Fruit fly (Drosophila melanogaster): ENCODE data around the gene wake.

wake gene

dm6 chr3R:22668622-22669021 lies 29.0 kb downstream of the wake start (continued):
- no peak for TF ChIP-seq oc (tag; optimal IDR thresholded peaks at IDR 0.05)
- no peak for TF ChIP-seq CG9876 (GFP tag; optimal IDR thresholded peaks at IDR 0.05)
- TF ChIP-seq Rx (GFP tag; IDR thresholded peaks at IDR 0.05) = no peak
- TF ChIP-seq Hr78 (GFP tag; optimal IDR thresholded peaks at IDR 0.05) = no peak
- TF ChIP-seq Ada2b (GFP tag; IDR thresholded peaks at IDR 0.05) = no peak
- no peak for TF ChIP-seq CG11085 (GFP tag; IDR thresholded peaks at IDR 0.05)
- TF ChIP-seq salm (tag; optimal IDR thresholded peaks at IDR 0.05) = no peak
- no peak for TF ChIP-seq CG10431 (GFP tag; optimal IDR thresholded peaks at IDR 0.05)
- TF ChIP-seq Dbx (GFP tag; IDR thresholded peaks at IDR 0.05) = no peak
- peak; percentile 58 for TF ChIP-seq CG17328 (GFP tag; IDR thresholded peaks at IDR 0.05)
- TF ChIP-seq PHDP (tag; optimal IDR thresholded peaks at IDR 0.05) = peak; percentile 9
- TF ChIP-seq CG2129 (GFP tag; IDR thresholded peaks at IDR 0.05; ENCODE audit: partially characterized antibody) = no peak
- no peak for TF ChIP-seq CG17829 (tag; optimal IDR thresholded peaks at IDR 0.05)
- TF ChIP-seq CG7963 (GFP tag; IDR thresholded peaks at IDR 0.05; ENCODE audit: partially characterized antibody) = no peak
- peak; percentile 18 for TF ChIP-seq CG9727 (GFP tag; optimal IDR thresholded peaks at IDR 0.05)
- no peak for TF ChIP-seq wdn (GFP tag; IDR thresholded peaks at IDR 0.05)
- no peak for TF ChIP-seq lbe (GFP tag; optimal IDR thresholded peaks at IDR 0.05)
- no peak for TF ChIP-seq Jarid2 (GFP tag; optimal IDR thresholded peaks at IDR 0.05)
- no peak for TF ChIP-seq eyg (GFP tag; optimal IDR thresholded peaks at IDR 0.05)
- no peak for TF ChIP-seq CG7372 (GFP tag; IDR thresholded peaks at IDR 0.05)
- peak; percentile 65 for TF ChIP-seq CG10366 (GFP tag; IDR thresholded peaks at IDR 0.05)
- peak in 1 of 2 experiments; percentile 45 for TF ChIP-seq bsh (GFP tag; optimal IDR thresholded peaks at IDR 0.05)
- TF ChIP-seq Drgx (GFP tag; IDR thresholded peaks at IDR 0.05) = peak; percentile 57
- no peak for TF ChIP-seq CG3065 (GFP tag; optimal IDR thresholded peaks at IDR 0.05)
- no peak for TF ChIP-seq slp2 (GFP tag; optimal IDR thresholded peaks at IDR 0.05)
- TF ChIP-seq CG7786 (GFP tag; optimal IDR thresholded peaks at IDR 0.05) = no peak
- TF ChIP-seq CG8089 (GFP tag; optimal IDR thresholded peaks at IDR 0.05) = no peak
- peak; percentile 1 for TF ChIP-seq CG2712 (tag; optimal IDR thresholded peaks at IDR 0.05)
- TF ChIP-seq CG12155 (GFP tag; optimal IDR thresholded peaks at IDR 0.05) = peak; percentile 22
- TF ChIP-seq Kr (GFP tag; optimal IDR thresholded peaks at IDR 0.05) = no peak
- TF ChIP-seq pfk (GFP tag; optimal IDR thresholded peaks at IDR 0.05) = no peak
- TF ChIP-seq CG32767 (GFP tag; IDR thresholded peaks at IDR 0.05) = 0 out of 2 replicates have a peak, but pooled peaks have one; percentile 48
- no peak for TF ChIP-seq ERR (GFP tag; optimal IDR thresholded peaks at IDR 0.05)
- TF ChIP-seq Fer3 (tag; optimal IDR thresholded peaks at IDR 0.05) = peak; percentile 8
- TF ChIP-seq NC2β (GFP tag; optimal IDR thresholded peaks at IDR 0.05) = no peak
- TF ChIP-seq CG3407 (GFP tag; optimal IDR thresholded peaks at IDR 0.05) = no peak
- TF ChIP-seq Myb (GFP tag; optimal IDR thresholded peaks at IDR 0.05) = no peak
- no peak for TF ChIP-seq Sox100B (GFP tag; optimal IDR thresholded peaks at IDR 0.05)
- TF ChIP-seq slbo (GFP tag; IDR thresholded peaks at IDR 0.05) = peak; percentile 82
- TF ChIP-seq CG15696 (tag; optimal IDR thresholded peaks at IDR 0.05) = no peak
- TF ChIP-seq CG2889 (GFP tag; IDR thresholded peaks at IDR 0.05) = 0 out of 3 replicates have a peak, but pooled peaks have one; percentile 29
- TF ChIP-seq bcd (GFP tag; optimal IDR thresholded peaks at IDR 0.05) = no peak
- TF ChIP-seq knrl (GFP tag; IDR thresholded peaks at IDR 0.05; ENCODE audit: partially characterized antibody) = no peak
- TF ChIP-seq CG6689 (GFP tag; IDR thresholded peaks at IDR 0.05) = peak; percentile 37
- no peak for TF ChIP-seq CG14860 (GFP tag; IDR thresholded peaks at IDR 0.05; ENCODE audit: partially characterized antibody)
- TF ChIP-seq CG3281 (GFP tag; optimal IDR thresholded peaks at IDR 0.05) = no peak
- TF ChIP-seq CG5953 (GFP tag; IDR thresholded peaks at IDR 0.05) = no peak
- TF ChIP-seq mam (GFP tag; optimal IDR thresholded peaks at IDR 0.05) = no peak
- TF ChIP-seq Dp (GFP tag; optimal IDR thresholded peaks at IDR 0.05) = no peak
- no peak for TF ChIP-seq sna (GFP tag; IDR thresholded peaks at IDR 0.05; ENCODE audit: partially characterized antibody)
- peak; percentile 20 for TF ChIP-seq Oli (tag; optimal IDR thresholded peaks at IDR 0.05)
